Fruit fly (Drosophila melanogaster) whole organism, prepupa: ENCODE data around the gene CG6865.

Source experiments
- CG10631 ChIP-seq: fragments of 200-800 bp; sonication (Bioruptor generic); optimal IDR thresholded peaks from 2 replicates; lab custom pipeline; 2016; ENCODE audit warnings: missing biosample characterization, missing genetic modification characterization
- CG10669 ChIP-seq: fragments of 200-800 bp; sonication (Bioruptor generic); optimal IDR thresholded peaks from 3 replicates; lab custom pipeline; 2018; ENCODE audit warnings: missing biosample characterization, mild to moderate bottlenecking, missing genetic modification characterization, moderate library complexity
- CG11294 ChIP-seq: fragments of 200-800 bp; sonication (Bioruptor generic); IDR thresholded peaks from 2 replicates; pipeline ENCODE4 v1.3.6; 2022; ENCODE audit warnings: missing biosample characterization, missing genetic modification characterization
- CG11762 ChIP-seq: fragments of 200-800 bp; sonication (Bioruptor generic); optimal IDR thresholded peaks from 3 replicates; lab custom pipeline; 2016; ENCODE audit warnings: missing biosample characterization, missing genetic modification characterization; ENCODE audit not compliant: insufficient read depth
- CG11902 ChIP-seq: fragments of 200-800 bp; sonication (Bioruptor generic); optimal IDR thresholded peaks from 3 replicates; lab custom pipeline; 2016; ENCODE audit warnings: missing biosample characterization, missing genetic modification characterization
- CG15336 ChIP-seq: fragments of 200-800 bp; sonication (Bioruptor generic); IDR thresholded peaks from 2 replicates; pipeline ENCODE4 v1.3.6; 2022; ENCODE audit warnings: missing biosample characterization, missing genetic modification characterization
- CG1621 ChIP-seq: fragments of 200-800 bp; sonication (Bioruptor generic); optimal IDR thresholded peaks from 3 replicates; lab custom pipeline; 2018; ENCODE audit warnings: missing biosample characterization, mild to moderate bottlenecking, missing genetic modification characterization
- CG16779 ChIP-seq: fragments of 200-800 bp; sonication (Bioruptor generic); optimal IDR thresholded peaks from 3 replicates; lab custom pipeline; 2017; ENCODE audit warnings: missing biosample characterization, mild to moderate bottlenecking, missing genetic modification characterization
- CG3032 ChIP-seq: fragments of 200-800 bp; optimal IDR thresholded peaks from 2 replicates; lab custom pipeline; 2019; ENCODE audit warnings: missing biosample characterization, mild to moderate bottlenecking, missing genetic modification characterization, moderate library complexity
- CG31627 ChIP-seq: fragments of 200-800 bp; sonication (Bioruptor generic); optimal IDR thresholded peaks from 3 replicates; lab custom pipeline; 2016; ENCODE audit warnings: missing biosample characterization, missing genetic modification characterization
- CG32006 ChIP-seq: fragments of 200-800 bp; sonication (Bioruptor generic); optimal IDR thresholded peaks from 3 replicates; lab custom pipeline; 2017; ENCODE audit warnings: missing biosample characterization, mild to moderate bottlenecking, missing genetic modification characterization
- CG34406 ChIP-seq: fragments of 200-800 bp; sonication (Bioruptor generic); optimal IDR thresholded peaks from 3 replicates; lab custom pipeline; 2016; ENCODE audit warnings: missing biosample characterization, missing genetic modification characterization
- CG3919 ChIP-seq: fragments of 200-800 bp; sonication (Bioruptor generic); optimal IDR thresholded peaks from 3 replicates; lab custom pipeline; 2016; ENCODE audit warnings: missing biosample characterization, missing genetic modification characterization
- CG6163 ChIP-seq: fragments of 200-800 bp; sonication (Bioruptor generic); IDR thresholded peaks from 3 replicates; pipeline ENCODE4 v1.3.6; 2022; ENCODE audit warnings: missing biosample characterization, missing genetic modification characterization
- CG6276 ChIP-seq: fragments of 200-800 bp; sonication (Bioruptor generic); optimal IDR thresholded peaks from 2 replicates; lab custom pipeline; 2017; ENCODE audit warnings: missing biosample characterization, mild to moderate bottlenecking, missing genetic modification characterization
- CG6792 ChIP-seq: fragments of 200-800 bp; sonication (Bioruptor generic); optimal IDR thresholded peaks from 3 replicates; lab custom pipeline; 2016; ENCODE audit warnings: missing biosample characterization, missing genetic modification characterization
- CG6808 ChIP-seq: fragments of 200-800 bp; sonication (Bioruptor generic); optimal IDR thresholded peaks from 3 replicates; lab custom pipeline; 2017; ENCODE audit warnings: missing biosample characterization, missing genetic modification characterization, mild to moderate bottlenecking, moderate library complexity, missing genetic modification reagents
- CG6854 ChIP-seq: fragments of 200-800 bp; sonication (Bioruptor generic); optimal IDR thresholded peaks from 2 replicates; lab custom pipeline; 2017; ENCODE audit warnings: missing biosample characterization, mild to moderate bottlenecking, missing genetic modification characterization
- CG7368 ChIP-seq: fragments of 200-800 bp; sonication (Bioruptor generic); optimal IDR thresholded peaks from 3 replicates; lab custom pipeline; 2016; ENCODE audit warnings: missing biosample characterization, missing genetic modification characterization
- CG8119 ChIP-seq: fragments of 200-800 bp; sonication (Bioruptor generic); IDR thresholded peaks from 3 replicates; pipeline ENCODE4 v1.3.6; 2022; ENCODE audit warnings: missing biosample characterization, missing genetic modification characterization
- CG8319 ChIP-seq: fragments of 200-800 bp; sonication (Bioruptor generic); optimal IDR thresholded peaks from 3 replicates; lab custom pipeline; 2016; ENCODE audit warnings: missing biosample characterization, missing genetic modification characterization
- CG8632 ChIP-seq: fragments of 200-800 bp; sonication (Bioruptor generic); optimal IDR thresholded peaks from 3 replicates; lab custom pipeline; 2016; ENCODE audit warnings: missing biosample characterization, missing genetic modification characterization
- CG9139 ChIP-seq: fragments of 200-800 bp; sonication (Bioruptor generic); optimal IDR thresholded peaks from 3 replicates; lab custom pipeline; 2017; ENCODE audit warnings: missing biosample characterization, mild to moderate bottlenecking, missing genetic modification characterization
- Eip75B ChIP-seq: fragments of 200-800 bp; sonication (Bioruptor generic); optimal IDR thresholded peaks from 3 replicates; lab custom pipeline; 2016; ENCODE audit warnings: missing biosample characterization, missing genetic modification characterization
- Eip78C ChIP-seq: fragments of 200-800 bp; sonication (Bioruptor generic); peaks from one replicate; lab custom pipeline; 2016; ENCODE audit warnings: missing biosample characterization, missing genetic modification characterization
- Eip93F ChIP-seq: fragments of 200-800 bp; sonication (Bioruptor generic); optimal IDR thresholded peaks from 2 replicates; lab custom pipeline; 2016; ENCODE audit warnings: missing biosample characterization, mild to moderate bottlenecking, missing genetic modification characterization
- Ets21C ChIP-seq: fragments of 200-800 bp; sonication (Bioruptor generic); optimal IDR thresholded peaks from 3 replicates; lab custom pipeline; 2016; ENCODE audit warnings: missing biosample characterization, missing genetic modification characterization
- Ets96B ChIP-seq: fragments of 200-800 bp; optimal IDR thresholded peaks from 2 replicates; lab custom pipeline; 2019; ENCODE audit warnings: missing biosample characterization, mild to moderate bottlenecking, missing genetic modification characterization, moderate library complexity
- Gug ChIP-seq: fragments of 200-800 bp; sonication (Bioruptor generic); IDR thresholded peaks from 2 replicates; pipeline ENCODE4 v1.3.6; 2022; ENCODE audit warnings: missing biosample characterization, missing genetic modification characterization
- Hr38 ChIP-seq: sonication (Bioruptor generic); optimal IDR thresholded peaks from 2 replicates; lab custom pipeline; 2016; ENCODE audit warnings: missing biosample characterization, missing genetic modification characterization
- Hr39 ChIP-seq: fragments of 200-800 bp; sonication (Bioruptor generic); optimal IDR thresholded peaks from 2 replicates; lab custom pipeline; 2016; ENCODE audit warnings: missing biosample characterization, missing genetic modification characterization
- Met ChIP-seq: fragments of 200-800 bp; sonication (Bioruptor generic); optimal IDR thresholded peaks from 3 replicates; lab custom pipeline; 2016; ENCODE audit warnings: missing biosample characterization, missing genetic modification characterization
- OdsH ChIP-seq: fragments of 200-800 bp; sonication (Bioruptor generic); optimal IDR thresholded peaks from 3 replicates; lab custom pipeline; 2016; ENCODE audit warnings: missing biosample characterization, missing genetic modification characterization
- Smox ChIP-seq: fragments of 200-800 bp; sonication (Bioruptor generic); optimal IDR thresholded peaks from 3 replicates; lab custom pipeline; 2016; ENCODE audit warnings: missing biosample characterization, missing genetic modification characterization
- Sox102F ChIP-seq: fragments of 200-800 bp; sonication (Bioruptor generic); optimal IDR thresholded peaks from 2 replicates; lab custom pipeline; 2016; ENCODE audit warnings: missing biosample characterization, mild to moderate bottlenecking, missing genetic modification characterization
- achi ChIP-seq: fragments of 200-800 bp; sonication (Bioruptor generic); optimal IDR thresholded peaks from 3 replicates; lab custom pipeline; 2016; ENCODE audit warnings: missing biosample characterization, missing genetic modification characterization
- acj6 ChIP-seq: fragments of 200-800 bp; sonication (Bioruptor generic); optimal IDR thresholded peaks from 3 replicates; lab custom pipeline; 2016; ENCODE audit warnings: missing biosample characterization, missing genetic modification characterization
- cyc ChIP-seq: fragments of 200-800 bp; sonication (Bioruptor generic); optimal IDR thresholded peaks from 3 replicates; lab custom pipeline; 2016; ENCODE audit warnings: missing biosample characterization, missing genetic modification characterization
- dac ChIP-seq: fragments of 200-800 bp; sonication (Bioruptor generic); optimal IDR thresholded peaks from 2 replicates; lab custom pipeline; 2017; ENCODE audit warnings: missing biosample characterization, mild to moderate bottlenecking, missing genetic modification characterization
- dsx ChIP-seq: fragments of 200-800 bp; optimal IDR thresholded peaks from 3 replicates; lab custom pipeline; 2019; ENCODE audit warnings: missing biosample characterization, mild to moderate bottlenecking, missing genetic modification characterization, moderate library complexity; ENCODE audit not compliant: poor library complexity, severe bottlenecking
- eg ChIP-seq: fragments of 200-800 bp; sonication (Bioruptor generic); IDR thresholded peaks from 3 replicates; pipeline ENCODE4 v1.3.6; 2022; ENCODE audit warnings: missing biosample characterization, missing genetic modification characterization
- fd85E ChIP-seq: fragments of 200-800 bp; sonication (Bioruptor generic); optimal IDR thresholded peaks from 3 replicates; lab custom pipeline; 2016; ENCODE audit warnings: missing biosample characterization, missing genetic modification characterization
- fkh ChIP-seq: fragments of 200-800 bp; sonication (Bioruptor generic); optimal IDR thresholded peaks from 3 replicates; lab custom pipeline; 2017; ENCODE audit warnings: missing biosample characterization, mild to moderate bottlenecking, missing genetic modification characterization, moderate library complexity
- lz ChIP-seq: fragments of 200-800 bp; sonication (Bioruptor generic); optimal IDR thresholded peaks from 3 replicates; lab custom pipeline; 2016; ENCODE audit warnings: missing biosample characterization, missing genetic modification characterization
- net ChIP-seq: fragments of 200-800 bp; sonication (Bioruptor generic); optimal IDR thresholded peaks from 3 replicates; lab custom pipeline; 2016; ENCODE audit warnings: missing biosample characterization, missing genetic modification characterization
- pdm3 ChIP-seq: fragments of 200-800 bp; sonication (Bioruptor generic); optimal IDR thresholded peaks from 3 replicates; lab custom pipeline; 2016; ENCODE audit warnings: missing biosample characterization, missing genetic modification characterization
- salr ChIP-seq, 2 experiments: fragments of 200-800 bp; sonication (Bioruptor generic); optimal IDR thresholded peaks; 3 replicates each; lab custom pipeline; 2016 to 2018; ENCODE audit warnings: missing biosample characterization in 2 of 2, missing genetic modification characterization in 2 of 2, mild to moderate bottlenecking in 1 of 2
- spab ChIP-seq: fragments of 200-800 bp; sonication (Bioruptor generic); optimal IDR thresholded peaks from 2 replicates; lab custom pipeline; 2017; ENCODE audit warnings: missing biosample characterization, mild to moderate bottlenecking, missing genetic modification characterization, missing genetic modification reagents
- ss ChIP-seq, 2 experiments: fragments of 200-800 bp; sonication (Bioruptor generic); optimal IDR thresholded peaks; 2 replicates in 1 of 2; 3 replicates in 1 of 2; lab custom pipeline; 2017 to 2018; ENCODE audit warnings: mild to moderate bottlenecking in 2 of 2, missing biosample characterization in 2 of 2, missing genetic modification characterization in 2 of 2, moderate library complexity in 1 of 2
- svp ChIP-seq: fragments of 200-800 bp; sonication (Bioruptor generic); peaks from one replicate; lab custom pipeline; 2016; ENCODE audit warnings: missing biosample characterization, missing genetic modification characterization
- topi ChIP-seq: fragments of 200-800 bp; sonication (Bioruptor generic); optimal IDR thresholded peaks from 3 replicates; lab custom pipeline; 2016; ENCODE audit warnings: missing biosample characterization, missing genetic modification characterization
- vri ChIP-seq: fragments of 200-800 bp; sonication (Bioruptor generic); optimal IDR thresholded peaks from 3 replicates; lab custom pipeline; 2016; ENCODE audit warnings: missing biosample characterization, mild to moderate bottlenecking, missing genetic modification characterization

CG6865 gene

DNA sequence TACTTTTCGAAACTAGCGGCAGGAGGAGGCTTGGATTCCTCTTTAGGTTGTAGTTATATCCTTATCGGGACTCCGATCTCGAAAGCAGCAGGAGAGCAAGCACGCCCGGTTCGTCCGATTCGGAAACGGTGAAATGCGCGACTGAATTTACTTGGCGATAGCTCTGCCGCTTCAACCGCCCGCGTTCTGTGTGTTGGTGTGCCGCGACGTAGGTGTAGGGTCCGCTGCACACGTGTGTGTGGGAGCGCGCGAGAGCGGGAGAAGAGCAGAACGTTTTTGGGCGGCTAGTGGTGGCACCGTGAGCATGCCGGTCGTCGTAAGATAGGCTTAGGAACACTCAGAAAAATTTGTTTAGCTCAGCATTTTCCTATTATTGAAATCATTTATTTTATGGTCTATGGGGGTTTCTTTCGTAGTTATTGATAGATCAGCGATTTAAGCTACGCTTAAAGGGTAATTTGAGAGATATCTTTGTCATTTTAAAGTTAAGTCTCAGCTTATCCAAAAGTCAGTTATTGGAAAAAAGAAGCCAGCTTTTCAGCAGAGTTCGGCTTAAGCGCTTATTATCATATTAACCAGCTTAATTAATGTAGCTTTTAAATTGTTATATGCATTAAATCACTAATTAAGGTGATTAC is 23.0 kb upstream of the CG6865 start:
- TF ChIP-seq vri (GFP tag; lab: Kevin White, UChicago) (peak; percentile 26), ss (GFP tag; optimal IDR thresholded peaks at IDR 0.05; lab: Kevin White, UChicago) (peak in 1 of 2 experiments; percentile 26), CG9139 (GFP tag; lab: Kevin White, UChicago) (peak; percentile 1), pdm3 (GFP tag; lab: Kevin White, UChicago) (peak; percentile 51), CG16779 (no peak), svp (GFP tag; lab: Kevin White, UChicago) (peak; percentile 63), eg (GFP tag; lab: Robert Waterston, UW) (no peak), CG32006 (GFP tag; lab: Kevin White, UChicago) (peak; percentile 69), Gug (GFP tag; lab: Robert Waterston, UW) (no peak), CG10669 (GFP tag; lab: Kevin White, UChicago) (peak; percentile 1), net (peak; percentile 59), CG6792 (GFP tag; lab: Kevin White, UChicago) (peak; percentile 32), spab (GFP tag; lab: Kevin White, UChicago) (no peak), CG11902 (GFP tag; lab: Kevin White, UChicago) (no peak), Ets21C (GFP tag; lab: Kevin White, UChicago) (peak; percentile 18), Ets96B (tag; lab: Kevin White, UChicago) (peak; percentile 30), CG8119 (GFP tag; lab: Robert Waterston, UW) (no peak), fkh (peak; percentile 57), acj6 (GFP tag; lab: Kevin White, UChicago) (peak; percentile 46), dac (GFP tag; lab: Kevin White, UChicago) (no peak), Met (GFP tag; lab: Kevin White, UChicago) (peak; percentile 63), CG11294 (GFP tag; lab: Robert Waterston, UW) (no peak), OdsH (GFP tag; lab: Kevin White, UChicago) (peak; percentile 49), CG6808 (GFP tag; lab: Kevin White, UChicago) (peak; percentile 35), Smox (GFP tag; lab: Kevin White, UChicago) (peak; percentile 51), cyc (peak; percentile 56), Eip93F (GFP tag; lab: Kevin White, UChicago) (no peak), CG3032 (tag; lab: Kevin White, UChicago) (no peak), CG6854 (GFP tag; lab: Kevin White, UChicago) (peak; percentile 67), Hr39 (GFP tag; lab: Kevin White, UChicago) (peak; percentile 55), salr (GFP tag; optimal IDR thresholded peaks at IDR 0.05; lab: Kevin White, UChicago) (peak in 1 of 2 experiments; percentile 45), CG31627 (GFP tag; lab: Kevin White, UChicago) (peak; percentile 55), CG10631 (GFP tag; lab: Kevin White, UChicago) (peak; percentile 40), dsx (GFP tag; lab: Kevin White, UChicago) (peak; percentile 14), CG1621 (tag; lab: Kevin White, UChicago) (no peak), CG8319 (GFP tag; lab: Kevin White, UChicago) (no peak), Eip78C (GFP tag; lab: Kevin White, UChicago) (peak; percentile 64), Hr38 (GFP tag; lab: Kevin White, UChicago) (no peak), CG34406 (peak; percentile 38), CG6276 (peak; percentile 11), lz (GFP tag; lab: Kevin White, UChicago) (peak; percentile 59), achi (GFP tag; lab: Kevin White, UChicago) (peak; percentile 36), CG7368 (GFP tag; lab: Kevin White, UChicago) (no peak), CG3919 (GFP tag; lab: Kevin White, UChicago) (peak; percentile 36), topi (GFP tag; lab: Kevin White, UChicago) (peak; percentile 40), fd85E (GFP tag; lab: Kevin White, UChicago) (peak; percentile 42), CG8632 (GFP tag; lab: Kevin White, UChicago) (no peak), CG11762 (GFP tag; lab: Kevin White, UChicago) (no peak), Sox102F (peak; percentile 37), CG6163 (GFP tag; lab: Robert Waterston, UW) (no peak), Eip75B (GFP tag; lab: Kevin White, UChicago) (no peak), CG15336 (GFP tag; lab: Robert Waterston, UW) (no peak)
